Fruit fly (Drosophila melanogaster) whole organism, wandering third instar larva: ENCODE results near the gene Dlip1.

Experiments used
- CG32264 ChIP-seq: fragments of 200-800 bp; sonication (Bioruptor generic); optimal IDR thresholded peaks from 2 replicates; lab custom pipeline; 2016; ENCODE audit warnings: missing biosample characterization, missing genetic modification characterization
- CG9705 ChIP-seq: fragments of 200-800 bp; sonication (Bioruptor generic); optimal IDR thresholded peaks from 2 replicates; lab custom pipeline; 2018; ENCODE audit warnings: missing biosample characterization, mild to moderate bottlenecking, missing genetic modification characterization
- CrebA ChIP-seq: fragments of 200-800 bp; sonication (Bioruptor generic); optimal IDR thresholded peaks from 2 replicates; lab custom pipeline; 2016; ENCODE audit warnings: missing biosample characterization, mild to moderate bottlenecking, missing genetic modification characterization, borderline replicate concordance
- Dfd ChIP-seq: fragments of >200 bp; optimal IDR thresholded peaks from 2 replicates; lab custom pipeline; 2017; ENCODE audit warnings: missing biosample characterization, missing genetic modification characterization
- Dif ChIP-seq: fragments of 200-275, 200-300 bp; sonication (Bioruptor generic); optimal IDR thresholded peaks from 2 replicates; lab custom pipeline; 2018; ENCODE audit warnings: missing biosample characterization, missing genetic modification characterization; ENCODE audit not compliant: partially characterized antibody
- HLH106 ChIP-seq: fragments of 200-800 bp; optimal IDR thresholded peaks from 3 replicates; lab custom pipeline; 2019; ENCODE audit warnings: missing biosample characterization, mild to moderate bottlenecking, missing genetic modification characterization, moderate library complexity
- Hr78 ChIP-seq: fragments of >200 bp; optimal IDR thresholded peaks from 2 replicates; lab custom pipeline; 2017; ENCODE audit warnings: missing biosample characterization, missing genetic modification characterization
- Hr83 ChIP-seq: fragments of 200-300 bp; sonication (Bioruptor generic); optimal IDR thresholded peaks from 2 replicates; lab custom pipeline; 2016; ENCODE audit warnings: missing biosample characterization, mild to moderate bottlenecking, missing genetic modification characterization, moderate library complexity; ENCODE audit not compliant: poor library complexity, severe bottlenecking
- Myc ChIP-seq: fragments of >200 bp; optimal IDR thresholded peaks from 2 replicates; lab custom pipeline; 2017
- N ChIP-seq: fragments of >200 bp; optimal IDR thresholded peaks from 2 replicates; lab custom pipeline; 2018; ENCODE audit warnings: missing biosample characterization, missing external identifiers, missing genetic modification characterization
- OdsH ChIP-seq: fragments of 200-800 bp; sonication (Bioruptor generic); optimal IDR thresholded peaks from 2 replicates; lab custom pipeline; 2016; ENCODE audit warnings: missing biosample characterization, mild to moderate bottlenecking, missing genetic modification characterization
- Rel ChIP-seq, 2 experiments: fragments of 200-800 bp; sonication (Bioruptor generic) in 1 of 2; optimal IDR thresholded peaks; 2 replicates in 1 of 2; 3 replicates in 1 of 2; lab custom pipeline; 2016 to 2019; ENCODE audit warnings: mild to moderate bottlenecking in 2 of 2, missing biosample characterization in 2 of 2, missing genetic modification characterization in 2 of 2, moderate library complexity in 1 of 2
- Sp1 ChIP-seq: fragments of 200-800 bp; sonication (Bioruptor generic); optimal IDR thresholded peaks from 3 replicates; lab custom pipeline; 2019; ENCODE audit warnings: missing biosample characterization, mild to moderate bottlenecking, missing genetic modification characterization, moderate library complexity
- Vsx2 ChIP-seq: fragments of 200-300, 225-300 bp; sonication (Bioruptor generic); optimal IDR thresholded peaks from 2 replicates; lab custom pipeline; 2018; ENCODE audit warnings: missing biosample characterization, missing genetic modification characterization; ENCODE audit not compliant: partially characterized antibody
- br ChIP-seq: fragments of 200-800 bp; sonication (Bioruptor generic); optimal IDR thresholded peaks from 2 replicates; lab custom pipeline; 2016; ENCODE audit warnings: missing biosample characterization, missing genetic modification characterization
- brk ChIP-seq: fragments of 200-800 bp; sonication (Bioruptor generic); optimal IDR thresholded peaks from 2 replicates; lab custom pipeline; 2016; ENCODE audit warnings: missing biosample characterization, mild to moderate bottlenecking, missing genetic modification characterization
- dl ChIP-seq, 2 experiments: fragments of 175-275, 200-275 bp in 1 of 2; fragments of 200-275 bp in 1 of 2; sonication (Bioruptor generic); optimal IDR thresholded peaks; lab custom pipeline; 2018; ENCODE audit warnings: mild to moderate bottlenecking in 2 of 2, missing biosample characterization in 2 of 2, missing genetic modification characterization in 2 of 2, moderate library complexity in 2 of 2; ENCODE audit not compliant: partially characterized antibody in 2 of 2, insufficient read depth in 1 of 2
- dmrt93B ChIP-seq: fragments of 200-800 bp; sonication (Bioruptor generic); optimal IDR thresholded peaks from 2 replicates; lab custom pipeline; 2018; ENCODE audit warnings: missing biosample characterization, mild to moderate bottlenecking, missing genetic modification characterization
- dsf ChIP-seq: sonication (Bioruptor generic); optimal IDR thresholded peaks from 2 replicates; lab custom pipeline; 2016; ENCODE audit warnings: missing biosample characterization, missing genetic modification characterization, borderline replicate concordance
- ey ChIP-seq: fragments of 200-800 bp; sonication (Bioruptor generic); optimal IDR thresholded peaks from 2 replicates; lab custom pipeline; 2016; ENCODE audit warnings: missing biosample characterization, missing genetic modification characterization
- fru ChIP-seq: fragments of 200-800 bp; sonication (Bioruptor generic); optimal IDR thresholded peaks from 3 replicates; lab custom pipeline; 2016; ENCODE audit warnings: missing biosample characterization, mild to moderate bottlenecking, missing genetic modification characterization
- h ChIP-seq: fragments of 200-800 bp; sonication (Bioruptor generic); optimal IDR thresholded peaks from 3 replicates; lab custom pipeline; 2016; ENCODE audit warnings: missing biosample characterization, mild to moderate bottlenecking, missing genetic modification characterization
- lola ChIP-seq: fragments of >200 bp; optimal IDR thresholded peaks from 2 replicates; lab custom pipeline; 2017; ENCODE audit warnings: missing biosample characterization, missing genetic modification characterization
- psq ChIP-seq: fragments of 200-800 bp; sonication (Bioruptor generic); optimal IDR thresholded peaks from 3 replicates; lab custom pipeline; 2017; ENCODE audit warnings: missing biosample characterization, mild to moderate bottlenecking, missing genetic modification characterization, moderate library complexity
- rgr ChIP-seq: fragments of 200-800 bp; sonication (Bioruptor generic); optimal IDR thresholded peaks from 3 replicates; lab custom pipeline; 2016; ENCODE audit warnings: missing biosample characterization, mild to moderate bottlenecking, missing genetic modification characterization
- sage ChIP-seq: fragments of 200-800 bp; sonication (Bioruptor generic); optimal IDR thresholded peaks from 2 replicates; lab custom pipeline; 2016; ENCODE audit warnings: missing biosample characterization, mild to moderate bottlenecking, missing genetic modification characterization
- tai ChIP-seq: sonication (Bioruptor generic); optimal IDR thresholded peaks from 2 replicates; lab custom pipeline; 2016; ENCODE audit warnings: missing biosample characterization, missing genetic modification characterization

Dlip1 gene

DNA sequence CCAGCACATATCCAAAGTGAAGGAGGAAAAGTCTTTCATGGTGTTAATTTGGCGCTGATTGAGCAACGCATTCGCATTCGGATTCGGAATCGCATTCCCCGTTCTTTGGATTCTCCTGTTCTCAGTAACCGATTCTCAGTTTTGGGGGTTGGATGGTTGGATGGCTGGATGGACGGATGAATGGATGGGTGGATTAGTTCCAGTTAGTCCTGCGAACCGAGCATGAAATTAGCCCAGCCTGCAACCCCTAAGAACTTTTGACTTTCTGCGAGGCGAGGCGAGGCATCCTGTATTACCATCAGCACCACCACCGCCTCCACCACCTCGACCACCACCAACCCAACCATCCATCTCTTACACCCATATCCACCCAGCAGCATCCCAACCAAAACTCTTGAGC lies 28.2 kb upstream of the Dlip1 start:
- no peak for TF ChIP-seq brk
- no peak for TF ChIP-seq lola (GFP tag; lab: Kevin White, UChicago)
- TF ChIP-seq dmrt93B (GFP tag; lab: Kevin White, UChicago) = no peak
- no peak for TF ChIP-seq Hr78 (GFP tag; lab: Kevin White, UChicago)
- no peak for TF ChIP-seq Dif (GFP tag; lab: Kevin White, UChicago)
- no peak for TF ChIP-seq N
- no peak for TF ChIP-seq Hr83
- no peak for TF ChIP-seq fru (GFP tag; lab: Kevin White, UChicago)
- no peak for TF ChIP-seq Sp1 (GFP tag; lab: Kevin White, UChicago)
- no peak for TF ChIP-seq OdsH (GFP tag; lab: Kevin White, UChicago)
- no peak for TF ChIP-seq CG9705 (GFP tag; lab: Kevin White, UChicago)
- no peak for TF ChIP-seq dl (GFP tag; optimal IDR thresholded peaks at IDR 0.05; lab: Kevin White, UChicago; ENCODE audit: insufficient read depth in 1 of 2, partially characterized antibody in 2 of 2)
- TF ChIP-seq sage (GFP tag; lab: Kevin White, UChicago) = no peak
- TF ChIP-seq CrebA (GFP tag; lab: Kevin White, UChicago) = no peak
- TF ChIP-seq h (GFP tag; lab: Kevin White, UChicago) = no peak
- no peak for TF ChIP-seq dsf (GFP tag; lab: Kevin White, UChicago)
- TF ChIP-seq CG32264 (GFP tag; lab: Kevin White, UChicago) = no peak
- TF ChIP-seq, all 38 proteins: peak for 0

DNA sequence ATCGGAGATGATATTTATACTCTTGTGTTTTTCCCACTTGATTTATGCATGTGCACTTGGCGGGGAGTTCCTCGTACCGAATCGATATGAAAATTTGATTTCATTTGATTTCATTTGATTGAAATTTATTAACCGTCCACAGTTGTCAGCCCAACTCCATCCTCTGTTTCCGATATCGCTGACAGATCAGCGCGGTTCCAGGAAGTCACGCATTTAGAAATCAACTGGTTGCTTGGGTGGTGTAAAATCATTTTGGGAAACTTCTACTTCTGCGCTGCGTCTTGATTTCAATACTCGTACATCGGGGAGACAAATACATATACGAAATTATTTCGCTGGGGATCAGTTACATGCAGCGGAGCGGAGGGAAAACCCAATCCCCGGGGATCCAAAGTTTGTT lies 26.9 kb upstream of the Dlip1 start:
- TF ChIP-seq ey (GFP tag; lab: Kevin White, UChicago) (no peak), tai (GFP tag; lab: Kevin White, UChicago) (no peak), br (GFP tag; lab: Kevin White, UChicago) (no peak), Vsx2 (no peak), rgr (GFP tag; lab: Kevin White, UChicago) (no peak), Rel (GFP tag; optimal IDR thresholded peaks at IDR 0.05; lab: Kevin White, UChicago) (no peak), Rel (tag; optimal IDR thresholded peaks at IDR 0.05; lab: Kevin White, UChicago) (no peak), Hr78 (GFP tag; lab: Kevin White, UChicago) (no peak), Sp1 (GFP tag; lab: Kevin White, UChicago) (no peak), Myc (lab: Kevin White, UChicago) (no peak), OdsH (GFP tag; lab: Kevin White, UChicago) (no peak), HLH106 (no peak)

DNA sequence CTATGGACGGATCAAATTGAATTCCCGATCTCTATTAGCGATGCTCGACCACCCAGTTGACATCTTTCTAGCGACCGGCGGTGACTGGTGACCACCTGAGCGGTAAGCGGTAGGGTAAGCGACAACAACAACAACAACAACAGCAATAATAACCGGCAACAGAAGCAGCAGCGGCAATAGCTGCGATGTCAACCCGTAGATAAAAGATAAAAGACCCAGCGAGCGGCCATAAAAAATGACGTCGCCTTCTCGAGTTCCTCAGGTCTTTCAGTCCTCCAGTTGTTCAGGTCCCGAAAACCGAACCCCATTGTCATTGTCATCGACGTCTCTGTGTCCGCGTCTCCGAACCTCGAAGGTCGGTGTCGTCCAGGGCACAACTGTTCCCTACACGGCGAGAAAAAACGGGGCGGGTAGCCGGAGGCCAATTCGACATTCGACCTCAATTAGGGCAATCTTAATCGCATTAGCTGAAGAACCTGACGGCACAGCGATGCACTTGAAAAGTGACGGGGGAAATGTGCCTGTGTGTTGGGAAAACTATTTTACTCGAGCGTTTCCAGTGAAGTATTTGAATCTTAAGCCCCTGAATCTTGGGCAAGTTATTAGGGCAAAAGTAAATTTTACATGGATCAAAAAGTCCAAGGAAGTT lies 25.7 kb upstream of the Dlip1 start:
- no peak for TF ChIP-seq Sp1 (GFP tag; lab: Kevin White, UChicago)
- TF ChIP-seq rgr (GFP tag; lab: Kevin White, UChicago) = no peak

DNA sequence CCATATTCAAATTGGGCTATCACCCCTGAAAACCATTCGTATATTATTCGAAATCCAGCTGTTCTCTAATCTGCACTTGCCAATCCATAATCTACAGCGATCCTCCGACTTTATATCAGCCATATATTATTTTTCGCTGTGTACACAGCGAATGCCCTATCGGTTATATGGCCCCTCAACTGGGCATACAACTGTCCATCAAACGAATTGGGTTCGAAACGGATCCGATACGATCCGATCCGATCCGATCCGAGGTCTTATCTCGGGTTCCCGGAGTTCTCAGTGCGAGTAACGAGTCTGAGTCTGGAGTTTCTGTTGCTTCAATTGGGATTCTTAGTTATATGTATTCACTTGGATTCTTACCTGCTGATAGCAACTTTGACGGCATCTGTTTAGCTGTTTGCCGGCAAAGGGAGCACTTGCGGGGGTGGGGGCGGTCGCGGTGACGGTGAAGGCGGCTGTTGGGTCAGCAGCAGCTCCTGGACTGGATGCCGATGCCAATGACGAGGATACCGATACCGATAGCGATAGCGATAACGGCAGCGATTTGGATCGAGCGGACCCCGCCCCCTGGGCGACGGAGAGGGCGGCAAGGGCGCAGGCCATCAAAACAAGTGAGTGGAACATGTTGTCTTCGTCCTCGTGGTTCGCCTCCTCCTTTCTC lies 24.7 kb upstream of the Dlip1 start:
- TF ChIP-seq CrebA (GFP tag; lab: Kevin White, UChicago) = no peak
- TF ChIP-seq br (GFP tag; lab: Kevin White, UChicago) = no peak
- TF ChIP-seq psq (GFP tag; lab: Kevin White, UChicago) = no peak
- TF ChIP-seq fru (GFP tag; lab: Kevin White, UChicago) = no peak
- no peak for TF ChIP-seq Hr83
- no peak for TF ChIP-seq dmrt93B (GFP tag; lab: Kevin White, UChicago)
- TF ChIP-seq Sp1 (GFP tag; lab: Kevin White, UChicago) = no peak
- no peak for TF ChIP-seq HLH106
- no peak for TF ChIP-seq lola (GFP tag; lab: Kevin White, UChicago)
- no peak for TF ChIP-seq CG9705 (GFP tag; lab: Kevin White, UChicago)
- no peak for TF ChIP-seq Dfd (GFP tag; lab: Kevin White, UChicago)

DNA sequence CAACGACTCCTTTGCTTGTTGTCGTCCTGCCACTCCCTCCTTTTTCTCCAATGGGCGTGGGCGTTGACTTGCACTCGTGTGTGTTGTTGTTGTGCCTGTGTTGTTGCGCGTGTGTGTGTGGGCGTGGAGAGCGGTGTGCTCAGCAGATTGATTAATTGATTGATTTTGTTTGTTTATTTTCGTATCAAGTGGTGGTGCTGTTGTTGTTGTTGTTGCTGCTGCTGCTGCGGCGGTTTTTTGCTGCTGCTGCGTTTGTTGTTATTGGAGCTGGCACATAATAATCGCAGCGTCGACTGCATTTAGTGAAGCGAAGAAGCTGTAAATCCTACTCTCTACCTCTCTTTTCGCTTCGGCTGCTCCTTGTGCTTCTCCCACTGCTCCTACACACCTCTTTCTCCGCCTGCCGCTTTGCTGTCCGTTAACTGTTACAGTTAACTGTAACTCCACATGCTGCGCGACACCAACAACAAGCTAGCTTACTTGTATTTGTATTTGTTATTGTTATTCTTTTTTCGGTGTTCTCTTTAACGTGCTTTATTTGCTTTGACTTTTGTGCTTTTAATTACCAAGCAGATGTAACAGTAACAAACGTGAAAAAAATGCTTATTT lies 24.1 kb upstream of the Dlip1 start:
- TF ChIP-seq Sp1 (GFP tag; lab: Kevin White, UChicago) = no peak
- peak; percentile 22 for TF ChIP-seq Dfd (GFP tag; lab: Kevin White, UChicago)
